Fruit fly (Drosophila melanogaster) whole organism, embryonic: Measurements from ENCODE around the gene RpL35.

ENCODE experiments used
- Antp ChIP-seq: fragments of 200-800 bp; sonication (Bioruptor generic); optimal IDR thresholded peaks from 3 replicates; lab custom pipeline; 2016; ENCODE audit warnings: missing biosample characterization, missing genetic modification characterization
- Atf6 ChIP-seq: fragments of 200-800 bp; sonication (Bioruptor generic); IDR thresholded peaks from 2 replicates; pipeline ENCODE4 v1.3.6; 2022; ENCODE audit warnings: missing biosample characterization, missing genetic modification characterization
- BtbVII ChIP-seq: fragments of 200-800 bp; sonication (Bioruptor generic); optimal IDR thresholded peaks from 3 replicates; lab custom pipeline; 2017; ENCODE audit warnings: missing biosample characterization, mild to moderate bottlenecking, missing genetic modification characterization
- C15 ChIP-seq: fragments of 200-800 bp; sonication (Bioruptor generic); IDR thresholded peaks from 3 replicates; pipeline ENCODE4 v1.3.6; 2022; ENCODE audit warnings: missing biosample characterization, missing genetic modification characterization
- CG11456 ChIP-seq: fragments of 200-800 bp; sonication (Bioruptor generic); IDR thresholded peaks from 3 replicates; pipeline ENCODE4 v1.3.6; 2022; ENCODE audit warnings: missing biosample characterization, missing genetic modification characterization
- CG12391 ChIP-seq: fragments of 200-800 bp; sonication (Bioruptor generic); optimal IDR thresholded peaks from 3 replicates; lab custom pipeline; 2018; ENCODE audit warnings: missing biosample characterization, mild to moderate bottlenecking, missing genetic modification characterization, moderate library complexity
- CG12744 ChIP-seq: fragments of 200-800 bp; sonication (Bioruptor generic); optimal IDR thresholded peaks from 2 replicates; lab custom pipeline; 2016; ENCODE audit warnings: missing biosample characterization, missing genetic modification characterization
- CG12769 ChIP-seq: fragments of 200-800 bp; sonication (Bioruptor generic); optimal IDR thresholded peaks from 2 replicates; lab custom pipeline; 2019; ENCODE audit warnings: missing biosample characterization, mild to moderate bottlenecking, missing genetic modification characterization, moderate library complexity
- CG14014 ChIP-seq: fragments of 200-800 bp; sonication (Bioruptor generic); IDR thresholded peaks from 2 replicates; pipeline ENCODE4 v1.3.6; 2022; ENCODE audit warnings: missing biosample characterization, missing genetic modification characterization
- CG14050 ChIP-seq: fragments of 200-800 bp; sonication (Bioruptor generic); IDR thresholded peaks from 3 replicates; pipeline ENCODE4 v1.3.6; 2022; ENCODE audit warnings: missing biosample characterization, missing genetic modification characterization
- CG1603 ChIP-seq: fragments of 200-800 bp; sonication (Bioruptor generic); optimal IDR thresholded peaks from 2 replicates; lab custom pipeline; 2019; ENCODE audit warnings: missing biosample characterization, mild to moderate bottlenecking, missing genetic modification characterization, moderate library complexity
- CG16815 ChIP-seq: fragments of 200-800 bp; sonication (Bioruptor generic); optimal IDR thresholded peaks from 3 replicates; lab custom pipeline; 2017; ENCODE audit warnings: missing biosample characterization, mild to moderate bottlenecking, missing genetic modification characterization
- CG30403 ChIP-seq: fragments of 200-800 bp; sonication (Bioruptor generic); optimal IDR thresholded peaks from 3 replicates; lab custom pipeline; 2016; ENCODE audit warnings: missing biosample characterization, missing genetic modification characterization
- CG31365 ChIP-seq: fragments of 200-800 bp; sonication (Bioruptor generic); optimal IDR thresholded peaks from 2 replicates; lab custom pipeline; 2018; ENCODE audit warnings: missing biosample characterization, mild to moderate bottlenecking, missing genetic modification characterization
- CG31388 ChIP-seq: fragments of 200-800 bp; sonication (Bioruptor generic); optimal IDR thresholded peaks from 2 replicates; lab custom pipeline; 2016; ENCODE audit warnings: missing biosample characterization, missing genetic modification characterization
- CG32532 ChIP-seq: fragments of 200-800 bp; sonication (Bioruptor generic); IDR thresholded peaks from 2 replicates; pipeline ENCODE4 v1.3.6; 2022; ENCODE audit warnings: missing biosample characterization, missing genetic modification characterization
- CG3281 ChIP-seq: fragments of 200-800 bp; sonication (Bioruptor generic); optimal IDR thresholded peaks from 3 replicates; lab custom pipeline; 2017; ENCODE audit warnings: missing biosample characterization, mild to moderate bottlenecking, missing genetic modification characterization
- CG33213 ChIP-seq: fragments of 200-800 bp; sonication (Bioruptor generic); optimal IDR thresholded peaks from 3 replicates; lab custom pipeline; 2016; ENCODE audit warnings: missing biosample characterization, missing genetic modification characterization
- CG7786 ChIP-seq: fragments of 200-800 bp; sonication (Bioruptor generic); optimal IDR thresholded peaks from 2 replicates; lab custom pipeline; 2016; ENCODE audit warnings: missing biosample characterization, missing genetic modification characterization
- CG8281 ChIP-seq: fragments of 200-800 bp; sonication (Bioruptor generic); optimal IDR thresholded peaks from 2 replicates; lab custom pipeline; 2018; ENCODE audit warnings: missing biosample characterization, mild to moderate bottlenecking, missing genetic modification characterization, moderate library complexity
- CG8924 ChIP-seq: fragments of 200-800 bp; optimal IDR thresholded peaks from 3 replicates; lab custom pipeline; 2019; ENCODE audit warnings: missing biosample characterization, mild to moderate bottlenecking, missing genetic modification characterization, moderate library complexity
- CG9797 ChIP-seq: fragments of 200-800 bp; sonication (Bioruptor generic); optimal IDR thresholded peaks from 3 replicates; lab custom pipeline; 2018; ENCODE audit warnings: missing biosample characterization, mild to moderate bottlenecking, missing genetic modification characterization
- CoRest ChIP-seq: fragments of 200-800 bp; sonication (Bioruptor generic); optimal IDR thresholded peaks from 3 replicates; lab custom pipeline; 2018; ENCODE audit warnings: missing biosample characterization, mild to moderate bottlenecking, missing genetic modification characterization, moderate library complexity
- Fer3 ChIP-seq: fragments of 200-800 bp; sonication (Bioruptor generic); optimal IDR thresholded peaks from 2 replicates; lab custom pipeline; 2018; ENCODE audit warnings: missing biosample characterization, mild to moderate bottlenecking, missing genetic modification characterization, moderate library complexity
- GATAe ChIP-seq: fragments of 200-800 bp; sonication (Bioruptor generic); conservative IDR thresholded peaks from 2 replicates; pipeline ENCODE4 v1.3.6; 2022; ENCODE audit warnings: missing biosample characterization, missing genetic modification characterization
- HLHmδ ChIP-seq: fragments of 200-800 bp; sonication (Bioruptor generic); optimal IDR thresholded peaks from 2 replicates; lab custom pipeline; 2018; ENCODE audit warnings: missing biosample characterization, mild to moderate bottlenecking, missing genetic modification characterization, moderate library complexity
- Hr78 ChIP-seq, 2 experiments: fragments of 200-800 bp in 1 of 2; fragments of >200 bp in 1 of 2; sonication (Bioruptor generic) in 1 of 2; optimal IDR thresholded peaks; 2 replicates each; lab custom pipeline; 2017 to 2019; ENCODE audit warnings: missing biosample characterization in 2 of 2, missing genetic modification characterization in 2 of 2, mild to moderate bottlenecking in 1 of 2, moderate library complexity in 1 of 2
- Hsf ChIP-seq: fragments of 200-800 bp; sonication (Bioruptor generic); optimal IDR thresholded peaks from 3 replicates; lab custom pipeline; 2016; ENCODE audit warnings: missing biosample characterization, missing genetic modification characterization
- Myb ChIP-seq: fragments of 200-800 bp; sonication (Bioruptor generic); optimal IDR thresholded peaks from 2 replicates; lab custom pipeline; 2016; ENCODE audit warnings: missing biosample characterization, missing genetic modification characterization
- NFAT ChIP-seq: fragments of 200-800 bp; sonication (Bioruptor generic); IDR thresholded peaks from 2 replicates; pipeline ENCODE4 v1.3.6; 2022; ENCODE audit warnings: missing biosample characterization, missing genetic modification characterization
- Nf-YC ChIP-seq: fragments of 200-800 bp; optimal IDR thresholded peaks from 3 replicates; lab custom pipeline; 2019; ENCODE audit warnings: missing biosample characterization, mild to moderate bottlenecking, missing genetic modification characterization, moderate library complexity
- Pdp1 ChIP-seq, 2 experiments: fragments of 200-800 bp; sonication (Bioruptor generic); optimal IDR thresholded peaks; 3 replicates each; lab custom pipeline; 2016; ENCODE audit warnings: missing biosample characterization in 2 of 2, missing genetic modification characterization in 2 of 2, mild to moderate bottlenecking in 1 of 2, moderate library complexity in 1 of 2
- Rfx ChIP-seq: fragments of 200-800 bp; sonication (Bioruptor generic); IDR thresholded peaks from 2 replicates; pipeline ENCODE4 v1.3.6; 2022; ENCODE audit warnings: missing biosample characterization, missing genetic modification characterization
- Xbp1 ChIP-seq: fragments of 200-800 bp; sonication (Bioruptor generic); optimal IDR thresholded peaks from 3 replicates; lab custom pipeline; 2016; ENCODE audit warnings: missing biosample characterization, mild to moderate bottlenecking, missing genetic modification characterization
- ac ChIP-seq: fragments of 200-800 bp; sonication (Bioruptor generic); optimal IDR thresholded peaks from 3 replicates; lab custom pipeline; 2017; ENCODE audit warnings: missing biosample characterization, mild to moderate bottlenecking, missing genetic modification characterization
- az2 ChIP-seq: fragments of 200-800 bp; sonication (Bioruptor generic); optimal IDR thresholded peaks from 3 replicates; lab custom pipeline; 2016; ENCODE audit warnings: missing biosample characterization, missing genetic modification characterization
- bcd ChIP-seq: fragments of 200-800 bp; sonication (Bioruptor generic); optimal IDR thresholded peaks from 2 replicates; lab custom pipeline; 2017; ENCODE audit warnings: missing biosample characterization, mild to moderate bottlenecking, missing genetic modification characterization
- ci ChIP-seq: fragments of 200-800 bp; sonication (Bioruptor generic); IDR thresholded peaks from 3 replicates; pipeline ENCODE4 v1.3.6; 2022; ENCODE audit warnings: missing biosample characterization, missing genetic modification characterization
- crol ChIP-seq: fragments of 200-800 bp; sonication (Bioruptor generic); IDR thresholded peaks from 2 replicates; pipeline ENCODE4 v1.3.6; 2022; ENCODE audit warnings: missing biosample characterization, missing genetic modification characterization
- fd96Cb ChIP-seq: fragments of 200-800 bp; sonication (Bioruptor generic); optimal IDR thresholded peaks from 2 replicates; lab custom pipeline; 2018; ENCODE audit warnings: missing biosample characterization, mild to moderate bottlenecking, missing genetic modification characterization, moderate library complexity
- her ChIP-seq: fragments of 200-800 bp; sonication (Bioruptor generic); optimal IDR thresholded peaks from 2 replicates; lab custom pipeline; 2016; ENCODE audit warnings: missing biosample characterization, missing genetic modification characterization
- insv ChIP-seq, 2 experiments: fragments of 200-800 bp; sonication (Bioruptor generic); optimal IDR thresholded peaks; 3 replicates each; lab custom pipeline; 2016 to 2018; ENCODE audit warnings: missing biosample characterization in 2 of 2, missing genetic modification characterization in 2 of 2
- odd ChIP-seq: fragments of 200-800 bp; sonication (Bioruptor generic); optimal IDR thresholded peaks from 2 replicates; lab custom pipeline; 2017; ENCODE audit warnings: missing biosample characterization, mild to moderate bottlenecking, missing genetic modification characterization
- rib ChIP-seq: fragments of 200-800 bp; sonication (Bioruptor generic); IDR thresholded peaks from 2 replicates; pipeline ENCODE4 v1.3.6; 2022; ENCODE audit warnings: missing biosample characterization, missing genetic modification characterization
- sob ChIP-seq: fragments of 200-800 bp; sonication (Bioruptor generic); IDR thresholded peaks from 2 replicates; pipeline ENCODE4 v1.3.6; 2022; ENCODE audit warnings: missing biosample characterization, missing genetic modification characterization
- sqz ChIP-seq: fragments of 200-800 bp; sonication (Bioruptor generic); optimal IDR thresholded peaks from 3 replicates; lab custom pipeline; 2018; ENCODE audit warnings: missing biosample characterization, mild to moderate bottlenecking, missing genetic modification characterization
- tap ChIP-seq: fragments of 200-800 bp; optimal IDR thresholded peaks from 3 replicates; lab custom pipeline; 2019; ENCODE audit warnings: missing biosample characterization, mild to moderate bottlenecking, missing genetic modification characterization, moderate library complexity
- tgo ChIP-seq: fragments of 200-800 bp; sonication (Bioruptor generic); IDR thresholded peaks from 3 replicates; pipeline ENCODE4 v1.3.6; 2022; ENCODE audit warnings: missing biosample characterization, missing genetic modification characterization
- tll ChIP-seq, 2 experiments: fragments of 200-800 bp in 1 of 2; fragments of >200 bp in 1 of 2; sonication (Bioruptor generic) in 1 of 2; optimal IDR thresholded peaks; 2 replicates each; lab custom pipeline; 2017 to 2019; ENCODE audit warnings: missing biosample characterization in 2 of 2, missing genetic modification characterization in 2 of 2, mild to moderate bottlenecking in 1 of 2, moderate library complexity in 1 of 2
- trh ChIP-seq: fragments of 200-800 bp; sonication (Bioruptor generic); optimal IDR thresholded peaks from 2 replicates; lab custom pipeline; 2016; ENCODE audit warnings: missing biosample characterization, missing genetic modification characterization

Gene RpL35

dm6 chrX:5718476-5719012 is 46.3 kb downstream of the RpL35 start:
- TF ChIP-seq CoRest (tag; lab: Kevin White, UChicago) (peak; percentile 71), HLHmδ (GFP tag; lab: Kevin White, UChicago) (no peak), tgo (peak; percentile 69), CG30403 (peak; percentile 52), Xbp1 (GFP tag; lab: Kevin White, UChicago) (peak; percentile 43), Rfx (GFP tag; lab: Robert Waterston, UW) (peak; percentile 85), C15 (GFP tag; lab: Robert Waterston, UW) (0 out of 3 replicates have a peak, but pooled peaks have one; percentile 17), GATAe (GFP tag; lab: Robert Waterston, UW) (peak; percentile 20; the same call in 1 of the 2 replicates), CG31388 (no peak), CG14050 (0 out of 3 replicates have a peak, but pooled peaks have one; percentile 12), CG14014 (GFP tag; lab: Robert Waterston, UW) (peak; percentile 84), CG7786 (GFP tag; lab: Kevin White, UChicago) (no peak), fd96Cb (tag; lab: Kevin White, UChicago) (peak; percentile 19), CG8924 (peak; percentile 69), Antp (no peak), CG1603 (tag; lab: Kevin White, UChicago) (peak; percentile 4), CG33213 (GFP tag; lab: Kevin White, UChicago) (no peak), CG31365 (no peak), bcd (GFP tag; lab: Kevin White, UChicago) (peak; percentile 60), CG11456 (GFP tag; lab: Robert Waterston, UW) (peak; percentile 79), tap (tag; lab: Kevin White, UChicago) (peak; percentile 23), Hr78 (GFP tag; optimal IDR thresholded peaks at IDR 0.05; lab: Kevin White, UChicago) (no peak), NFAT (GFP tag; lab: Robert Waterston, UW) (peak; percentile 61; the same call in 1 of the 2 replicates), crol (GFP tag; lab: Robert Waterston, UW) (0 out of 2 replicates have a peak, but pooled peaks have one; percentile 13), az2 (GFP tag; lab: Kevin White, UChicago) (peak; percentile 15), CG12744 (GFP tag; lab: Kevin White, UChicago) (no peak), CG12391 (tag; lab: Kevin White, UChicago) (peak; percentile 60), CG3281 (peak; percentile 81), Pdp1 (GFP tag; optimal IDR thresholded peaks at IDR 0.05; lab: Kevin White, UChicago) (peak in 1 of 2 experiments; percentile 5), CG9797 (no peak), Hsf (GFP tag; lab: Kevin White, UChicago) (no peak), insv (GFP tag; optimal IDR thresholded peaks at IDR 0.05; lab: Kevin White, UChicago) (peak in 1 of 2 experiments; percentile 8), Nf-YC (tag; lab: Kevin White, UChicago) (peak; percentile 23), CG32532 (GFP tag; lab: Robert Waterston, UW) (peak; percentile 90), tll (GFP tag; optimal IDR thresholded peaks at IDR 0.05; lab: Kevin White, UChicago) (no peak), trh (no peak), CG8281 (tag; lab: Kevin White, UChicago) (no peak), ac (GFP tag; lab: Kevin White, UChicago) (no peak), rib (GFP tag; lab: Robert Waterston, UW) (peak; percentile 84), odd (peak; percentile 11), sob (peak; percentile 82), Fer3 (tag; lab: Kevin White, UChicago) (peak; percentile 82), her (GFP tag; lab: Kevin White, UChicago) (no peak), Atf6 (GFP tag; lab: Robert Waterston, UW) (peak; percentile 86), sqz (GFP tag; lab: Kevin White, UChicago) (peak; percentile 42), ci (GFP tag; lab: Robert Waterston, UW) (peak; percentile 63; the same call in 1 of the 3 replicates), Myb (GFP tag; lab: Kevin White, UChicago) (no peak), CG12769 (tag; lab: Kevin White, UChicago) (peak; percentile 66), BtbVII (GFP tag; lab: Kevin White, UChicago) (peak; percentile 56), CG16815 (GFP tag; lab: Kevin White, UChicago) (peak; percentile 37)
